Fruit fly (Drosophila melanogaster) whole organism, embryonic: ENCODE results near the gene Socs36E.
A peak's percentile ranks its signal among the peaks of the same experiment; 100 is the strongest.

ENCODE experiments used
- Bdp1 ChIP-seq: fragments of 200-800 bp; sonication (Bioruptor generic); optimal IDR thresholded peaks from 3 replicates; lab custom pipeline; 2016; ENCODE audit warnings: missing biosample characterization, missing genetic modification characterization
- Bgb ChIP-seq: fragments of 200-800 bp; sonication (Bioruptor generic); IDR thresholded peaks from 2 replicates; pipeline ENCODE4 v1.3.6; 2022; ENCODE audit warnings: missing biosample characterization, missing genetic modification characterization; ENCODE audit not compliant: partially characterized antibody
- CG12299 ChIP-seq: fragments of 200-800 bp; sonication (Bioruptor generic); optimal IDR thresholded peaks from 2 replicates; lab custom pipeline; 2018; ENCODE audit warnings: missing biosample characterization, mild to moderate bottlenecking, missing genetic modification characterization
- CG1603 ChIP-seq: fragments of 200-800 bp; sonication (Bioruptor generic); optimal IDR thresholded peaks from 2 replicates; lab custom pipeline; 2019; ENCODE audit warnings: missing biosample characterization, mild to moderate bottlenecking, missing genetic modification characterization, moderate library complexity
- CG3163 ChIP-seq: fragments of 200-800 bp; sonication (Bioruptor generic); optimal IDR thresholded peaks from 3 replicates; lab custom pipeline; 2016; ENCODE audit warnings: missing biosample characterization, missing genetic modification characterization
- CG33213 ChIP-seq: fragments of 200-800 bp; sonication (Bioruptor generic); optimal IDR thresholded peaks from 3 replicates; lab custom pipeline; 2016; ENCODE audit warnings: missing biosample characterization, missing genetic modification characterization
- CG4854 ChIP-seq: fragments of 200-800 bp; sonication (Bioruptor generic); optimal IDR thresholded peaks from 2 replicates; lab custom pipeline; 2016; ENCODE audit warnings: missing biosample characterization, missing genetic modification characterization, inconsistent platforms
- CG6654 ChIP-seq: fragments of 200-800 bp; sonication (Bioruptor generic); optimal IDR thresholded peaks from 2 replicates; lab custom pipeline; 2017; ENCODE audit warnings: missing biosample characterization, mild to moderate bottlenecking, missing genetic modification characterization
- CG7928 ChIP-seq: fragments of 200-800 bp; sonication (Bioruptor generic); optimal IDR thresholded peaks from 2 replicates; lab custom pipeline; 2017; ENCODE audit warnings: missing biosample characterization, mild to moderate bottlenecking, missing genetic modification characterization
- CG9437 ChIP-seq: fragments of 200-800 bp; sonication (Bioruptor generic); optimal IDR thresholded peaks from 2 replicates; lab custom pipeline; 2018; ENCODE audit warnings: missing biosample characterization, mild to moderate bottlenecking, missing genetic modification characterization
- CG9797 ChIP-seq: fragments of 200-800 bp; sonication (Bioruptor generic); optimal IDR thresholded peaks from 3 replicates; lab custom pipeline; 2018; ENCODE audit warnings: missing biosample characterization, mild to moderate bottlenecking, missing genetic modification characterization
- CTCF ChIP-seq: fragments of 200-800 bp; sonication (Bioruptor generic); optimal IDR thresholded peaks from 2 replicates; lab custom pipeline; 2017; ENCODE audit warnings: missing biosample characterization, mild to moderate bottlenecking, missing genetic modification characterization, moderate library complexity
- Dfd ChIP-seq, 2 experiments: fragments of >200 bp; optimal IDR thresholded peaks; 2 replicates each; lab custom pipeline; 2017; ENCODE audit warnings: missing biosample characterization in 2 of 2, missing genetic modification characterization in 2 of 2
- Dip3 ChIP-seq: fragments of 200-800 bp; sonication (Bioruptor generic); optimal IDR thresholded peaks from 3 replicates; lab custom pipeline; 2016; ENCODE audit warnings: missing biosample characterization, missing genetic modification characterization
- Dp ChIP-seq: fragments of 200-800 bp; sonication (Bioruptor generic); optimal IDR thresholded peaks from 2 replicates; lab custom pipeline; 2018; ENCODE audit warnings: missing biosample characterization, mild to moderate bottlenecking, missing genetic modification characterization, moderate library complexity
- E2f2 ChIP-seq: fragments of 200-800 bp; sonication (Bioruptor generic); IDR thresholded peaks from 2 replicates; pipeline ENCODE4 v1.3.6; 2022; ENCODE audit warnings: missing biosample characterization, missing genetic modification characterization
- Ets97D ChIP-seq: fragments of 200-800 bp; sonication (Bioruptor generic); optimal IDR thresholded peaks from 3 replicates; lab custom pipeline; 2016; ENCODE audit warnings: missing biosample characterization, missing genetic modification characterization
- HLH54F ChIP-seq: fragments of 200-800 bp; sonication (Bioruptor generic); optimal IDR thresholded peaks from 3 replicates; lab custom pipeline; 2016; ENCODE audit warnings: missing biosample characterization, missing genetic modification characterization
- Myb ChIP-seq: fragments of 200-800 bp; sonication (Bioruptor generic); optimal IDR thresholded peaks from 2 replicates; lab custom pipeline; 2016; ENCODE audit warnings: missing biosample characterization, missing genetic modification characterization
- Neu2 ChIP-seq: fragments of 200-800 bp; sonication (Bioruptor generic); optimal IDR thresholded peaks from 3 replicates; lab custom pipeline; 2016; ENCODE audit warnings: missing biosample characterization, missing genetic modification characterization, borderline replicate concordance
- Opbp ChIP-seq: fragments of 200-800 bp; sonication (Bioruptor generic); IDR thresholded peaks from 3 replicates; pipeline ENCODE4 v1.3.6; 2022; ENCODE audit warnings: missing biosample characterization, missing genetic modification characterization; ENCODE audit not compliant: partially characterized antibody
- PHDP ChIP-seq: fragments of 200-800 bp; sonication (Bioruptor generic); optimal IDR thresholded peaks from 3 replicates; lab custom pipeline; 2018; ENCODE audit warnings: missing biosample characterization, mild to moderate bottlenecking, missing genetic modification characterization, moderate library complexity
- Scr ChIP-seq: fragments of 200-800 bp; sonication (Bioruptor generic); IDR thresholded peaks from 2 replicates; pipeline ENCODE4 v1.3.6; 2022; ENCODE audit warnings: missing biosample characterization, missing genetic modification characterization; ENCODE audit not compliant: partially characterized antibody
- Trl ChIP-seq, 3 experiments: fragments of >200 bp in 2 of 3; fragments of 200-800 bp in 1 of 3; sonication (Bioruptor generic) in 1 of 3; optimal IDR thresholded peaks; 2 replicates in 1 of 3; 3 replicates in 2 of 3; lab custom pipeline; 2016 to 2017; ENCODE audit warnings: missing biosample characterization in 1 of 3, missing genetic modification characterization in 1 of 3
- ara ChIP-seq: fragments of 200-800 bp; sonication (Bioruptor generic); IDR thresholded peaks from 2 replicates; pipeline ENCODE4 v1.3.6; 2022; ENCODE audit warnings: missing biosample characterization, missing genetic modification characterization
- ato ChIP-seq: fragments of 200-800 bp; sonication (Bioruptor generic); IDR thresholded peaks from 2 replicates; pipeline ENCODE4 v1.3.6; 2022; ENCODE audit warnings: missing biosample characterization, missing genetic modification characterization; ENCODE audit not compliant: partially characterized antibody
- az2 ChIP-seq: fragments of 200-800 bp; sonication (Bioruptor generic); optimal IDR thresholded peaks from 3 replicates; lab custom pipeline; 2016; ENCODE audit warnings: missing biosample characterization, missing genetic modification characterization
- crp ChIP-seq, 2 experiments: fragments of 200-800 bp; sonication (Bioruptor generic); optimal IDR thresholded peaks; 2 replicates in 1 of 2; 3 replicates in 1 of 2; lab custom pipeline; 2017; ENCODE audit warnings: missing biosample characterization in 2 of 2, missing genetic modification characterization in 2 of 2, mild to moderate bottlenecking in 1 of 2, moderate library complexity in 1 of 2
- gcm2 ChIP-seq: fragments of 200-800 bp; sonication (Bioruptor generic); optimal IDR thresholded peaks from 2 replicates; lab custom pipeline; 2016; ENCODE audit warnings: missing biosample characterization, missing genetic modification characterization
- ind ChIP-seq: fragments of 200-800 bp; sonication (Bioruptor generic); optimal IDR thresholded peaks from 3 replicates; lab custom pipeline; 2016; ENCODE audit warnings: missing biosample characterization, missing genetic modification characterization
- lov ChIP-seq, 2 experiments: fragments of 200-800 bp in 1 of 2; fragments of >200 bp in 1 of 2; sonication (Bioruptor generic) in 1 of 2; IDR thresholded peaks in 1 of 2; optimal IDR thresholded peaks in 1 of 2; 2 replicates in 1 of 2; 3 replicates in 1 of 2; pipeline versions ENCODE4 v1.3.6 to Lab custom; 2017 to 2022; ENCODE audit warnings: missing biosample characterization in 1 of 2, missing genetic modification characterization in 1 of 2
- nerfin-1 ChIP-seq: fragments of 200-800 bp; sonication (Bioruptor generic); optimal IDR thresholded peaks from 3 replicates; lab custom pipeline; 2019; ENCODE audit warnings: missing biosample characterization, mild to moderate bottlenecking, missing genetic modification characterization, moderate library complexity
- pzg ChIP-seq: fragments of 200-800 bp; sonication (Bioruptor generic); optimal IDR thresholded peaks from 3 replicates; lab custom pipeline; 2018; ENCODE audit warnings: missing biosample characterization, mild to moderate bottlenecking, missing genetic modification characterization, moderate library complexity
- so ChIP-seq: fragments of 200-800 bp; sonication (Bioruptor generic); IDR thresholded peaks from 3 replicates; pipeline ENCODE4 v1.3.6; 2022; ENCODE audit warnings: missing biosample characterization, missing genetic modification characterization
- stwl ChIP-seq: fragments of 200-800 bp; sonication (Bioruptor generic); optimal IDR thresholded peaks from 3 replicates; lab custom pipeline; 2018; ENCODE audit warnings: missing biosample characterization, mild to moderate bottlenecking, missing genetic modification characterization, moderate library complexity
- wek ChIP-seq: fragments of 200-800 bp; sonication (Bioruptor generic); optimal IDR thresholded peaks from 3 replicates; lab custom pipeline; 2018; ENCODE audit warnings: missing biosample characterization, mild to moderate bottlenecking, missing genetic modification characterization, moderate library complexity
- z ChIP-seq: fragments of 200-800 bp; sonication (Bioruptor generic); IDR thresholded peaks from 3 replicates; pipeline ENCODE4 v1.3.6; 2022; ENCODE audit warnings: missing biosample characterization, missing genetic modification characterization
- zen ChIP-seq: fragments of 200-800 bp; sonication (Bioruptor generic); optimal IDR thresholded peaks from 3 replicates; lab custom pipeline; 2018; ENCODE audit warnings: missing biosample characterization, mild to moderate bottlenecking, missing genetic modification characterization, moderate library complexity

Socs36E gene

DNA sequence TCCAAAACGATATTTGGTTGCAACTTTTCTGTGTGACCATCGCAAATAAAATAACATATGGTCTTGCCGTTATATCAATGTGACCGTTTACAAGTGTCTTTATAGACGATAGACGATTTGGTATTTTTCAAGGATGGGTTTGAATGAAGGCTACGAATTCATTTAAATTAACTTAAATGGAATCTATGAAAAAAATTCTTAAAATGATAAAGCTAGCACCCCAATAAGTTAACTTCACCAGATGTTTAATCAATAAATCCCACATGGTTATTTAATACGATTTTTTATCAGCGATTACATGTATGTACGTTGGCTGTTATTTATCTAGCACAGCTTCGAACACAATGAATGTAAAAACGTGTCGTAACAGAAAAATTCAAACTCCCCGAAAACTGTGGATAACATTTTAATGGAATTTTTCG is 6.4 kb upstream of the Socs36E start (continued):
- TF ChIP-seq wek (no peak), CTCF (peak; percentile 27), CG9437 (peak; percentile 71), pzg (GFP tag; lab: Kevin White, UChicago) (peak; percentile 72), crp (GFP tag; optimal IDR thresholded peaks at IDR 0.05; lab: Kevin White, UChicago) (peak; percentile 39 to 88), E2f2 (GFP tag; lab: Robert Waterston, UW) (peak; percentile 48), CG4854 (no peak), ara (no peak), PHDP (no peak), zen (tag; lab: Kevin White, UChicago) (peak; percentile 1), so (GFP tag; lab: Robert Waterston, UW) (no peak), Myb (GFP tag; lab: Kevin White, UChicago) (peak; percentile 92), CG12299 (tag; lab: Kevin White, UChicago) (no peak), Scr (GFP tag; lab: Robert Waterston, UW) (peak; percentile 37; the same call in 1 of the 2 replicates), stwl (tag; lab: Kevin White, UChicago) (peak; percentile 97), CG9797 (GFP tag; lab: Kevin White, UChicago) (peak; percentile 76), Dip3 (GFP tag; lab: Kevin White, UChicago) (no peak), Opbp (0 out of 3 replicates have a peak, but pooled peaks have one; percentile 50), CG33213 (peak; percentile 4), CG6654 (GFP tag; lab: Kevin White, UChicago) (peak; percentile 98), CG7928 (GFP tag; lab: Kevin White, UChicago) (no peak), CG1603 (tag; lab: Kevin White, UChicago) (peak; percentile 18), Ets97D (GFP tag; lab: Kevin White, UChicago) (peak; percentile 10), nerfin-1 (tag; lab: Kevin White, UChicago) (no peak), gcm2 (GFP tag; lab: Kevin White, UChicago) (no peak), HLH54F (GFP tag; lab: Kevin White, UChicago) (no peak), Dp (GFP tag; lab: Kevin White, UChicago) (peak; percentile 48), Bgb (GFP tag; lab: Robert Waterston, UW) (peak; percentile 31; the same call in 1 of the 2 replicates)

DNA sequence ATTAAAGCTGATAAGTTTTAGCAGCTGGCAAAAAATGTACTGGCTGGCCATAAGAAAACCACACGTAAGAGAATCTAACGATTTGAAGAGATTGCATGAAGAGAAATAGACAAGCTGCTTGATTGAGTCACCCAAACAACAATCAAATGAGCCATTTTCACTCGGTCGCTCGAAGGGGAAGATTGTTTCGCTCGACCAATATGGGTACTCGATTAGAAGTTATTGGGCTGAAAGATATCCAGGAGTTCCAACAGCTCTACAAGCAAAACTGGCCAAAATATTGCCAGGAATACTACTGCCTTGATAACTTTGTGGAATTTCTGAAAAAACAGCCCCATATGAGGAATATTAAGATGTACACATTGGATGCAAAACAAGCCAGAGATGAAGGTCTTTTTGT is 3.7 kb upstream of the Socs36E start, which contains the start of gene CG5783:
CG5783 (plus strand) TSS at position 167 of the 400 bp plus-strand sequence.
- no peak for TF ChIP-seq ind (GFP tag; lab: Kevin White, UChicago)
- no peak for TF ChIP-seq ato (GFP tag; lab: Robert Waterston, UW)
- TF ChIP-seq Dfd (GFP tag; optimal IDR thresholded peaks at IDR 0.05; lab: Kevin White, UChicago): no peak
- TF ChIP-seq Trl (optimal IDR thresholded peaks at IDR 0.05; lab: Kevin White, UChicago): peak; percentile 7 to 27
- TF ChIP-seq Trl (GFP tag; optimal IDR thresholded peaks at IDR 0.05; lab: Kevin White, UChicago): no peak
- peak; percentile 66 for TF ChIP-seq CG3163 (GFP tag; lab: Kevin White, UChicago)
- no peak for TF ChIP-seq Bdp1
- peak; percentile 73 for TF ChIP-seq z (GFP tag; lab: Robert Waterston, UW)
- TF ChIP-seq az2 (GFP tag; lab: Kevin White, UChicago): no peak
- TF ChIP-seq Neu2 (GFP tag; lab: Kevin White, UChicago): no peak
- TF ChIP-seq lov (optimal IDR thresholded peaks at IDR 0.05; lab: Kevin White, UChicago): no peak
- TF ChIP-seq lov (GFP tag; IDR thresholded peaks at IDR 0.05; lab: Robert Waterston, UW): no peak
